Fruit fly (Drosophila melanogaster): ENCODE measurements around the gene Fkbp39.
A peak's percentile ranks its signal among the peaks of the same experiment; 100 is the strongest.

DNA sequence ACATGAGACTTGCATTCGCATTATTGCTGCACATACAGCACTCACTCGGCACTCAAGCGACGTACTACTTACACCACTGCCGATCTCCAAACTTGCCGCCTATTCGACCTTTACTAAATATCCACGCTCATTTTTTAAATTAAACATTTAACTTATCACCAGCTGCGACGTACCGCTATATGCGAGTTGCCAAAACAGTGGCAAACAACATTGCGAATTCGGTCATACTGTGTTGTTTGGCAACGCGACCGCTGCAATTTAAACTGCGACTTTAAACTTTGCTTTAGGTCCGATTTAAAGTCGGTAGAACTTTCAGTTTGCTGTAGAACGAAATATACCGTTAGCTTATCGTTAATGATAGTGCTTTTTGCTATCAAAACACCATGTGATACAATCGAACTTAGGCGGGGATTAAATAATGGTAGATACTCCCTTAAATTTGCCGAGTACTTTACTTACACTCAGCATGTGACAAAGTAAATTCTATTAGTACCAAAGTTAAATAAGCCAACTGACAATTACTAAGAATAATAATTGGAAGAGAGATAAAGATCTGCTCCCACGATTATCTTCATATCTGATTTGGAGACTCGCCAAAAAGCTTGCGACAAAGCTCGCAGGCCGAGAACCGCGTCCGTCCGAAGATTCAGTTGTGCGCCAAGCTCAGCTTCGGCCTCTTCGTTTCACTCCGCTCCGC, 4.7 kb downstream of the Fkbp39 start, which contains the start of the genes CG6236 and ea:
- TF ChIP-seq tj (GFP tag; optimal IDR thresholded peaks at IDR 0.05), result no peak
- TF ChIP-seq CG11617 (GFP tag; optimal IDR thresholded peaks at IDR 0.05), result no peak
- TF ChIP-seq ovo (GFP tag; optimal IDR thresholded peaks at IDR 0.05), result peak; percentile 43
- TF ChIP-seq CG7045 (GFP tag; optimal IDR thresholded peaks at IDR 0.05), result no peak
- TF ChIP-seq cic (GFP tag; optimal IDR thresholded peaks at IDR 0.05), result no peak

Data from whole organism, adult.